Worm (Caenorhabditis elegans): ENCODE measurements around the gene str-150.

DNA sequence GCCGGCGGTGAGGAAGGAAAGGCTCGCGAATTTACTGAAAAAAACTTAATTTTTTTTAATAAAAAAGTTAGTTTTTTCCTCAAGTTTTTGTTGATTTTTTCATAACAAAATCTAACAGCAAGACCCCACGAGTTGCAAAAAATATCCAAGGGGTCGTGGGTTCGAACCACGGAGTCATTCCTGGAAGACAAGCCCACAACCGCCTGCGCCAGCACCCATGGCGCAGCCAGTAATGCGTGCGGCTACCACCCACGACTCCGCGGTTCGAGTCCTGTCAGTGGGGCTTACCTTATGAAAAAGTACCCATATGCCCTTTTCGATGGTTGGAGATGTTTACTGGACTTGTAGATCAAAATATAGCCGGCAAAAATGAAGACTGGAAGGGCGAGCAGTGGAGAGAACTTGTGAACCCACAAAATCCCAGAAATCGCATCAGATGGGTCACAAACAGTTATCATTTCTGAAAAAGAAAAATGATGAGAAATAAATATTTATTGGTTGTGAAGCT is 39.7 kb downstream of the str-150 start, which contains the start of gene Y70C5A.2:
- TF ChIP-seq tab-1 (GFP tag; IDR thresholded peaks at IDR 0.05) (no peak), cog-1 (tag; optimal IDR thresholded peaks at IDR 0.05) (no peak)
